Fruit fly (Drosophila melanogaster) whole organism, adult: ENCODE results near the gene eIF4EHP.

Experiments used
- CG11617 ChIP-seq: fragments of 200-800 bp; sonication (Bioruptor generic); optimal IDR thresholded peaks from 2 replicates; lab custom pipeline; 2017; ENCODE audit warnings: mild to moderate bottlenecking, missing biosample characterization, missing genetic modification reagents, missing genetic modification characterization
- CG12768 ChIP-seq: fragments of 200-800 bp; sonication (Bioruptor generic); optimal IDR thresholded peaks from 2 replicates; lab custom pipeline; 2017; ENCODE audit warnings: missing biosample characterization, missing genetic modification characterization, mild to moderate bottlenecking, moderate library complexity, missing genetic modification reagents
- CG14711 ChIP-seq: fragments of 200-800 bp; sonication (Bioruptor generic); optimal IDR thresholded peaks from 2 replicates; lab custom pipeline; 2018; ENCODE audit warnings: missing biosample characterization, mild to moderate bottlenecking, missing genetic modification characterization, moderate library complexity
- CG1620 ChIP-seq: fragments of 200-800 bp; sonication (Bioruptor generic); optimal IDR thresholded peaks from 2 replicates; lab custom pipeline; 2016; ENCODE audit warnings: missing biosample characterization, missing genetic modification characterization
- CG33017 ChIP-seq: fragments of 200-800 bp; sonication (Bioruptor generic); optimal IDR thresholded peaks from 2 replicates; lab custom pipeline; 2018; ENCODE audit warnings: missing biosample characterization, mild to moderate bottlenecking, missing genetic modification characterization, moderate library complexity
- CG5204 ChIP-seq: fragments of 200-800 bp; sonication (Bioruptor generic); optimal IDR thresholded peaks from 2 replicates; lab custom pipeline; 2016; ENCODE audit warnings: missing biosample characterization, missing genetic modification characterization
- CG7045 ChIP-seq: fragments of 200-800 bp; sonication (Bioruptor generic); optimal IDR thresholded peaks from 2 replicates; lab custom pipeline; 2017; ENCODE audit warnings: missing biosample characterization, mild to moderate bottlenecking, missing genetic modification characterization
- CG7101 ChIP-seq: fragments of 200-800 bp; sonication (Bioruptor generic); optimal IDR thresholded peaks from 2 replicates; lab custom pipeline; 2018; ENCODE audit warnings: missing biosample characterization, mild to moderate bottlenecking, missing genetic modification characterization, moderate library complexity
- Clk ChIP-seq: fragments of 200-800 bp; sonication (Bioruptor generic); optimal IDR thresholded peaks from 2 replicates; lab custom pipeline; 2017; ENCODE audit warnings: missing biosample characterization, missing genetic modification characterization
- Crg-1 ChIP-seq: fragments of 200-800 bp; sonication (Bioruptor generic); optimal IDR thresholded peaks from 2 replicates; lab custom pipeline; 2016; ENCODE audit warnings: missing biosample characterization, missing genetic modification characterization
- Hr96 ChIP-seq: fragments of 200-800 bp; sonication (Bioruptor generic); optimal IDR thresholded peaks from 2 replicates; lab custom pipeline; 2016; ENCODE audit warnings: missing biosample characterization, missing genetic modification characterization
- Mnt ChIP-seq: fragments of 200-800 bp; sonication (Bioruptor generic); optimal IDR thresholded peaks from 2 replicates; lab custom pipeline; 2016; ENCODE audit warnings: missing biosample characterization, mild to moderate bottlenecking, missing genetic modification characterization
- bab1 ChIP-seq: fragments of 200-800 bp; sonication (Bioruptor generic); optimal IDR thresholded peaks from 3 replicates; lab custom pipeline; 2019; ENCODE audit warnings: missing biosample characterization, mild to moderate bottlenecking, missing genetic modification characterization, moderate library complexity
- cic ChIP-seq: fragments of 200-800 bp; sonication (Bioruptor generic); optimal IDR thresholded peaks from 2 replicates; lab custom pipeline; 2017; ENCODE audit warnings: missing biosample characterization, mild to moderate bottlenecking, missing genetic modification characterization, moderate library complexity
- cnc ChIP-seq, 2 experiments: fragments of >200 bp; optimal IDR thresholded peaks; 2 replicates each; lab custom pipeline; 2017
- kay ChIP-seq: fragments of 200-800 bp; sonication (Bioruptor generic); peaks from one replicate; lab custom pipeline; 2016; ENCODE audit warnings: missing biosample characterization, missing genetic modification characterization, borderline replicate concordance
- ovo ChIP-seq: fragments of 200-800 bp; sonication (Bioruptor generic); optimal IDR thresholded peaks from 2 replicates; lab custom pipeline; 2016; ENCODE audit warnings: missing biosample characterization, missing genetic modification characterization
- pad ChIP-seq: fragments of 200-800 bp; sonication (Bioruptor generic); optimal IDR thresholded peaks from 3 replicates; lab custom pipeline; 2017; ENCODE audit warnings: missing biosample characterization, missing genetic modification characterization, mild to moderate bottlenecking, moderate library complexity, missing genetic modification reagents
- tj ChIP-seq: fragments of 200-800 bp; sonication (Bioruptor generic); optimal IDR thresholded peaks from 3 replicates; lab custom pipeline; 2017; ENCODE audit warnings: missing biosample characterization, mild to moderate bottlenecking, missing genetic modification characterization, moderate library complexity
- toe ChIP-seq: fragments of 200-800 bp; sonication (Bioruptor generic); optimal IDR thresholded peaks from 2 replicates; lab custom pipeline; 2016; ENCODE audit warnings: missing biosample characterization, missing genetic modification characterization

The eIF4EHP gene

dm6 chr3R:24047226-24047976 is 61.4 kb downstream of the eIF4EHP start, which contains the start of gene CG5986:
Gene CG5986 (plus strand): TSS chr3R:24047790.
- TF ChIP-seq tj (no peak), cic (peak; percentile 82), Hr96 (GFP tag; lab: Kevin White, UChicago) (no peak), Mnt (peak; percentile 61), CG12768 (GFP tag; lab: Kevin White, UChicago) (peak; percentile 77), kay (peak; percentile 71), CG11617 (GFP tag; lab: Kevin White, UChicago) (peak; percentile 45), CG5204 (GFP tag; lab: Kevin White, UChicago) (no peak), pad (GFP tag; lab: Kevin White, UChicago) (peak; percentile 82), cnc (optimal IDR thresholded peaks at IDR 0.05; lab: Kevin White, UChicago) (no peak), CG33017 (tag; lab: Kevin White, UChicago) (peak; percentile 61)

DNA sequence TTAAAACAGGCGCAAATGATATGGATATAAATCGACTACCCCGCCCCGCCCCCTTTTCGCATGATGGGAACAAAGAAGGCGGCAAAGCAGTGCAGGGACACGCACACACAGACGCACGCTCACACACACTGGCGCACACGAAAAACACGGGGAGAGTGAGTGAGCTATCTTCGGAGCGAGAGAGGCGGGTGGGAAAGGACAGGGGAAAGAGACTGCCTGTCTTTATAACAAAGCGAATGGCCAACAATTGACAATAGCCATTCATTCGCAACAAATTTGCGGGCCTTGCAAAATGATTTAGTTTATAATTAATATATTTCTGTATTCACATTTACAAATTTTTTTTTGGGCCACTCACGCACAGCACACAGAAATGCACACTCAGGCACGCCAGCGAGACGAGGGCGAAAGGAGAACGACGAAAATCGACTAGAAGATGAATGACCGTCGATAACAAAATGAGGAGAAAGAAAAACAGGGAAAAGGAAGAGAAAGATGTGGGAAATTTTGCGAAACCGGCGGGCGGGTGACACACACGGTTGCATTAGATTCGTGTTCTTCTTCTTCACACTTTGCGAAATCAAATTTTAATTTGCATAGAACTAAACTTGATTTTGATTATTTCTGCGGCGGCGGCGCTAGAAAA is 62.1 kb downstream of the eIF4EHP start:
- TF ChIP-seq toe (GFP tag; lab: Kevin White, UChicago) (no peak), CG14711 (tag; lab: Kevin White, UChicago) (no peak), pad (GFP tag; lab: Kevin White, UChicago) (peak; percentile 91), CG7045 (GFP tag; lab: Kevin White, UChicago) (no peak), tj (peak; percentile 76), CG7101 (tag; lab: Kevin White, UChicago) (no peak), CG33017 (tag; lab: Kevin White, UChicago) (no peak), cic (no peak), bab1 (GFP tag; lab: Kevin White, UChicago) (no peak), CG12768 (GFP tag; lab: Kevin White, UChicago) (no peak), Mnt (peak; percentile 3), Hr96 (GFP tag; lab: Kevin White, UChicago) (no peak), Crg-1 (GFP tag; lab: Kevin White, UChicago) (peak; percentile 39), Clk (peak; percentile 4)

- no peak for TF ChIP-seq pad (GFP tag; lab: Kevin White, UChicago)
- TF ChIP-seq ovo, result peak; percentile 33
- peak; percentile 70 for TF ChIP-seq Crg-1 (GFP tag; lab: Kevin White, UChicago)
- TF ChIP-seq CG7101 (tag; lab: Kevin White, UChicago), result no peak
- TF ChIP-seq cnc (optimal IDR thresholded peaks at IDR 0.05; lab: Kevin White, UChicago), result no peak
- no peak for TF ChIP-seq Clk
- TF ChIP-seq CG5204 (GFP tag; lab: Kevin White, UChicago), result no peak
- peak; percentile 63 for TF ChIP-seq Mnt
- no peak for TF ChIP-seq CG14711 (tag; lab: Kevin White, UChicago)
- no peak for TF ChIP-seq CG11617 (GFP tag; lab: Kevin White, UChicago)
- TF ChIP-seq Hr96 (GFP tag; lab: Kevin White, UChicago), result no peak
- TF ChIP-seq CG12768 (GFP tag; lab: Kevin White, UChicago), result no peak
- no peak for TF ChIP-seq bab1 (GFP tag; lab: Kevin White, UChicago)
- no peak for TF ChIP-seq tj
- TF ChIP-seq CG1620 (GFP tag; lab: Kevin White, UChicago), result peak; percentile 6
- no peak for TF ChIP-seq toe (GFP tag; lab: Kevin White, UChicago)
- TF ChIP-seq cic, result no peak
- TF ChIP-seq CG7045 (GFP tag; lab: Kevin White, UChicago), result no peak
Observed at dm6 chr3R:24038736-24039556, 69.8 kb downstream of the eIF4EHP start, which contains the start of gene Miro. Gene Miro (minus strand): TSS chr3R:24038847.

DNA sequence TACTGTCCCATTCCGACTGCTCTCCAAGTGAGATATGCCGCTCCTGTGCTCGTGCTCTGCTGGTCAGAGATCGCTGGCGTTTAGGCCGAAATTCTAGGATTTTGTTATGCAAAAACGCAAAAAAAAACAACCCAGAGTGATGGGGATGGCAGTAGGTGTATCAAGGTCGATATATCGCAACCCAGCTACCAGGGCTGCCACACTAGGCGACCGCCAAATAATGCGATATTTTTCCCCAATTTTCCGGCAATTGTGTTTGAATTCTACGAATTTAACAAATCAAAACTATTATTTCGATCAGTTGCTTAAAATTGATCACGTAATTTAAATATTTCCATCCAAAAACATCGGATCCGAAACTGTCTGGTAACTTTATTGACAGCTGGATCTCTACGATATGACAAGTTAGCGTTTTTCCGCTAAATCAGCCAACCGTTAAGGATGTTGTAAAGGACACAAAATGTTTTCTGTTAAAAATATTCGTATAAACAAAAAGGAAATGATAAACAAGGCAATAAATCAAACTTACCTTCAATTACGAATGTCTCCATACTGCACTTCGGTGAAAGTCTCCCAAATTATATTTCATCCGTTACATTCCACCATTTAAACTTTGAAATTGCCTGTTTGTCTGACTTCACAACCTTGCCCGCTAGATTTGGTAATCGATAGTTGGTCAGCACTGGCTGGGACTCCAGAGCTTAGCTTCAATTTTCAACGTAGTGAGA is 71.1 kb downstream of the eIF4EHP start, which contains the start of gene spas:
Gene spas, plus strand, starts transcription at position 678 of the 728 bp plus-strand sequence.
- peak; percentile 90 for TF ChIP-seq Hr96 (GFP tag; lab: Kevin White, UChicago)
- peak; percentile 81 for TF ChIP-seq CG11617 (GFP tag; lab: Kevin White, UChicago)
- TF ChIP-seq CG1620 (GFP tag; lab: Kevin White, UChicago), result peak; percentile 64
- TF ChIP-seq kay, result no peak
- peak; percentile 47 for TF ChIP-seq pad (GFP tag; lab: Kevin White, UChicago)
- TF ChIP-seq toe (GFP tag; lab: Kevin White, UChicago), result no peak
- TF ChIP-seq CG5204 (GFP tag; lab: Kevin White, UChicago), result no peak
- TF ChIP-seq CG12768 (GFP tag; lab: Kevin White, UChicago), result peak; percentile 64
- peak; percentile 80 for TF ChIP-seq CG14711 (tag; lab: Kevin White, UChicago)
- TF ChIP-seq CG33017 (tag; lab: Kevin White, UChicago), result peak; percentile 58
- TF ChIP-seq cic, result no peak
- peak; percentile 50 for TF ChIP-seq Clk
- peak; percentile 76 for TF ChIP-seq bab1 (GFP tag; lab: Kevin White, UChicago)
- TF ChIP-seq cnc (optimal IDR thresholded peaks at IDR 0.05; lab: Kevin White, UChicago), result no peak
- peak; percentile 60 for TF ChIP-seq CG7101 (tag; lab: Kevin White, UChicago)
- TF ChIP-seq tj, result peak; percentile 73
- TF ChIP-seq Mnt, result peak; percentile 72
- TF ChIP-seq CG7045 (GFP tag; lab: Kevin White, UChicago), result peak; percentile 73
- TF ChIP-seq Crg-1 (GFP tag; lab: Kevin White, UChicago), result peak; percentile 52
- peak; percentile 63 for TF ChIP-seq ovo
